Fruit fly (Drosophila melanogaster): Measurements from ENCODE around the gene ca.

DNA sequence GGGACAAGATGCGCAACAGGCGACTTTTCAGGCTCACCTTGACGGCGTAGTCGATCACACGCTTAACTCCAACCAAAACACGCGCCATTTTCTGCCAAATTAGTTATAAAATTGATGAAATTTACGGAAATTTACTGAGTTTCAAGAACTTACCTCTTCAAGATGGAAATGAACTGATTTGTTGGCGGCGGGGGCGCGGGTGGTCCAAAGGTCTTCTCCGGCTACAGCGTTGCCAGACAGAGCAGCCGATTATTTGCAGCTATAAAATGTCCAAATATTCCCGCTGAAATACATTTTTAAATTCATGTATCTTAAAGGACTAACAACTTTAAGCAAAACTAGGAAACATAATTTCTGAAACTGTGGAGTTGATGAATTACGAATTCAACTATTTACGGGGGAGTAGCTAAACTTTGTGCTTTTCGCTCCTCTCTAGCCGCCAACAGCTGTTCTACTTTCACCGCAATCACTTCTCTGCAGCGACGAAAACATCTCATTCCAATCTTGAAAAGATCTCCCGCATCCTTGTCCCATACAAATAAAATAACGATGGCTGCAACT is 3.8 kb upstream of the ca start, which contains the start of the genes Etfb and CG7789:
- TF ChIP-seq CG34406 (GFP tag; optimal IDR thresholded peaks at IDR 0.05) (peak; percentile 76), CG10631 (GFP tag; optimal IDR thresholded peaks at IDR 0.05) (no peak), net (GFP tag; optimal IDR thresholded peaks at IDR 0.05) (peak; percentile 97), Blimp-1 (GFP tag; optimal IDR thresholded peaks at IDR 0.05) (peak; percentile 83), dsx (GFP tag; optimal IDR thresholded peaks at IDR 0.05; ENCODE audit: poor library complexity, severe bottlenecking) (peak; percentile 83), cyc (GFP tag; optimal IDR thresholded peaks at IDR 0.05) (peak; percentile 76)
